Fruit fly (Drosophila melanogaster) whole organism, adult: ENCODE measurements around the gene CG43689.

ENCODE experiments used
- CG12768 ChIP-seq: fragments of 200-800 bp; sonication (Bioruptor generic); optimal IDR thresholded peaks from 2 replicates; lab custom pipeline; 2017; ENCODE audit warnings: missing biosample characterization, missing genetic modification characterization, mild to moderate bottlenecking, moderate library complexity, missing genetic modification reagents
- CG1620 ChIP-seq: fragments of 200-800 bp; sonication (Bioruptor generic); optimal IDR thresholded peaks from 2 replicates; lab custom pipeline; 2016; ENCODE audit warnings: missing biosample characterization, missing genetic modification characterization
- Hr96 ChIP-seq: fragments of 200-800 bp; sonication (Bioruptor generic); optimal IDR thresholded peaks from 2 replicates; lab custom pipeline; 2016; ENCODE audit warnings: missing biosample characterization, missing genetic modification characterization
- kay ChIP-seq: fragments of 200-800 bp; sonication (Bioruptor generic); peaks from one replicate; lab custom pipeline; 2016; ENCODE audit warnings: missing biosample characterization, missing genetic modification characterization, borderline replicate concordance
- ovo ChIP-seq: fragments of 200-800 bp; sonication (Bioruptor generic); optimal IDR thresholded peaks from 2 replicates; lab custom pipeline; 2016; ENCODE audit warnings: missing biosample characterization, missing genetic modification characterization
- tj ChIP-seq: fragments of 200-800 bp; sonication (Bioruptor generic); optimal IDR thresholded peaks from 3 replicates; lab custom pipeline; 2017; ENCODE audit warnings: missing biosample characterization, mild to moderate bottlenecking, missing genetic modification characterization, moderate library complexity
- toe ChIP-seq: fragments of 200-800 bp; sonication (Bioruptor generic); optimal IDR thresholded peaks from 2 replicates; lab custom pipeline; 2016; ENCODE audit warnings: missing biosample characterization, missing genetic modification characterization

DNA sequence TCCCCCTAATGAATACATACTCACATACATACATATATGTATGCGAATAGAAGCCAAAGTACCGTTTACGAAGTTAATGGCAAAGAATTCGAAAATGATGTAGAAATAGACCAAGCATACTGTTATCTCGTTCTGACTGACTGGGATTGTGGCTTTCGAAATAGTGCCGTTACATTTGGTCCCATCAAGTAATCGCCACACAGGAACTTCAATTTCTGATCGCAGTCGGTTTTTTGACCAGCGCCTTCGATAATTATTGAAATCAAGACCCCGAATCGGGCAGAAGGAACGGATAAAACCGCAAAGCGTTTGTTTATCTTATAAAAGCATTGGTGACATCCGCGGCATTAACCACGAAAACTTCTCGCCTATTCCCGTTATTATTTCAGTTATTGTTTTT is 44.0 kb downstream of the CG43689 start:
- TF ChIP-seq kay (no peak), CG1620 (no peak), toe (GFP tag; lab: Kevin White, UChicago) (no peak), Hr96 (GFP tag; lab: Kevin White, UChicago) (no peak), ovo (GFP tag; lab: Kevin White, UChicago) (peak; percentile 88), tj (no peak), CG12768 (no peak)
